Worm (Caenorhabditis elegans): ENCODE results near the gene cyn-2.

- TF ChIP-seq tbx-37 (GFP tag; conservative IDR thresholded peaks at IDR 0.05) (no peak), ama-1 (optimal IDR thresholded peaks at IDR 0.05) (no peak), hnd-1 (tag; optimal IDR thresholded peaks at IDR 0.05) (no peak), hmg-4 (GFP tag; optimal IDR thresholded peaks at IDR 0.05) (peak; percentile 88), ceh-36 (tag; optimal IDR thresholded peaks at IDR 0.05) (peak; percentile 29), ets-7 (tag; optimal IDR thresholded peaks at IDR 0.05) (no peak), sea-1 (GFP tag; conservative IDR thresholded peaks at IDR 0.05) (peak; percentile 66; the same call in 1 of the 2 replicates)
These were observed 28.6 kb downstream of the cyn-2 start for ce11 chrIII:13721066-13721465.
